Worm (Caenorhabditis elegans): ENCODE results near the gene mtrr-1.

Gene mtrr-1

ce11 chrII:9268983-9269382 is 16.8 kb upstream of the mtrr-1 start:
- TF ChIP-seq dsc-1 (tag; optimal IDR thresholded peaks at IDR 0.05) (no peak), elt-3 (tag; optimal IDR thresholded peaks at IDR 0.05) (no peak), ceh-82 (tag; optimal IDR thresholded peaks at IDR 0.05) (no peak), lin-15B (tag; optimal IDR thresholded peaks at IDR 0.05) (no peak), pag-3 (tag; optimal IDR thresholded peaks at IDR 0.05; ENCODE audit: borderline replicate concordance, insufficient read depth) (no peak), fkh-8 (tag; optimal IDR thresholded peaks at IDR 0.05) (no peak), ceh-90 (tag; optimal IDR thresholded peaks at IDR 0.05) (no peak), C16A3.4 (tag; optimal IDR thresholded peaks at IDR 0.05) (no peak)

DNA sequence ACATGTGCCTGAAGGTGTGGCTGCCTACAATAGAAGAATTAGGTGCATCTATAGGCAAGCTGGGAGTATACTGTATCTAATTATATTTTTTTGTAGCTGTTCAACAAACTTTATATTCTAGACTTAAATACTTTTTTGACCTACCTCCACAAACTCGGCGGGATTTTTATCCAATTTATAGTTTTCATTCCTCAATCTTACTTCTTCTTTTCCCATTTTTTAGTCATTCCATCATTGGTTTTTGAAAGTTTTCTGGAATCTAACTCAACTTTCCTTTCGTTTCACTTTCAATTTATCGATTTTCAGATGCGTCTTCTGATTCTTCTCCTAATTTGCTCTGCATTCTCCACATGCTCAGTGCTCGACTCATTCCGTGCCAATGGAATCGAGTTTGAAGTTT is 16.2 kb upstream of the mtrr-1 start, which contains the start of gene C01G6.3:
Gene C01G6.3, plus strand, starts transcription at position 301 of the 400 bp plus-strand sequence.
- TF ChIP-seq Y116A8C.19 (tag; optimal IDR thresholded peaks at IDR 0.05; ENCODE audit: borderline replicate concordance) (no peak), fos-1 (tag; optimal IDR thresholded peaks at IDR 0.05) (no peak), fkh-10 (GFP tag; optimal IDR thresholded peaks at IDR 0.05) (no peak)

DNA sequence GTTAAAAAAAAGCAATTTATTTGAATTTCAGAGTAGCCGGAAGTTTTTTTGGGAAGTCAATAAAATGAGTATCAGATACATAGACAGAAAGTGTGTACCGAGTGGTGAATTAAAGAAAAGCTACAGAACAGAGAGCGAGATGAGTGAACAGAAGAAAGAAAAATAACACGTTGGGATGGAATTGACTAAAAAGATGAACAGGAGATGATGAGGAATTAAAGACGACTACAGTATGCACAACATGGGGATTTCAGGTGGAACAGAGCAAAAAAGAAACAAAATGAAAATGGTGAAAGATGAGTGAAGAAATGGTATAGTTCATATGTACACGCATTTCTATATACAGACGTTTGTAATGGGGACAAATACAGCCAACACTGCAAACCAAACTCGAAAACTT is 14.5 kb upstream of the mtrr-1 start:
- TF ChIP-seq sup-37 (GFP tag; optimal IDR thresholded peaks at IDR 0.05) (no peak), nhr-85 (tag) (peak; percentile 15)

ce11 chrII:9272942-9273341 is 12.8 kb upstream of the mtrr-1 start, which contains the start of gene C01G6.4:
Gene C01G6.4, minus strand, starts transcription at chrII:9273042.
- TF ChIP-seq lin-13 (GFP tag; optimal IDR thresholded peaks at IDR 0.05) (no peak), F16B12.6 (tag; optimal IDR thresholded peaks at IDR 0.05) (no peak)

DNA sequence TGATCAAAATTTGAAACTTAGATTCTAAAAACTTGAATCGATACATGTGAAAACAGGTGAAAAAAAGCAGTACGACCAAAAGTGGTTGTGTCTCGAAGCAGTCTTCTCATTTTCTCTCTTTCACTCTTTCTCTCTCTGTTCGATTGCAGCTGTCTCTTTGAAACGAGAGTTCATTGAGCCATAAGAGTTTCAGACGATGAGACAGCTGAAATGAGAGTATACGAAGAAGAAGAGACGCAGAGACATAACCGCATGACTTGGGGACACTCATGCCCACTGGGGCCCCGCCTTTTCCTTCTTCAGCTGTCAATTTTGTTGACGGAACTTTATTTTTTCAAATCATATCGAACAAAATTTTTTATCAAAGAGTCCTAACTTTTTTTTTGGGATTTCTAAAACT is 11.8 kb upstream of the mtrr-1 start:
- TF ChIP-seq ceh-90 (tag; optimal IDR thresholded peaks at IDR 0.05), result no peak
- TF ChIP-seq alr-1 (tag; optimal IDR thresholded peaks at IDR 0.05; ENCODE audit: borderline replicate concordance), result no peak
- TF ChIP-seq ztf-11 (tag; optimal IDR thresholded peaks at IDR 0.05), result no peak
- peak; percentile 71 for TF ChIP-seq blmp-1 (tag; optimal IDR thresholded peaks at IDR 0.05)
- peak; percentile 77 for TF ChIP-seq nhr-90 (tag; optimal IDR thresholded peaks at IDR 0.05; ENCODE audit: poor library complexity)
- peak; percentile 53 for TF ChIP-seq elt-2 (tag; optimal IDR thresholded peaks at IDR 0.05)
- peak; percentile 15 for TF ChIP-seq sox-4 (tag; optimal IDR thresholded peaks at IDR 0.05)
- TF ChIP-seq nhr-77 (tag; optimal IDR thresholded peaks at IDR 0.05), result peak; percentile 49
- no peak for TF ChIP-seq sptf-1 (tag; optimal IDR thresholded peaks at IDR 0.05)
- peak; percentile 40 to 54 for TF ChIP-seq egl-27 (tag; optimal IDR thresholded peaks at IDR 0.05)
- peak; percentile 97 for TF ChIP-seq nhr-85 (tag)
- no peak for TF ChIP-seq nhr-28 (tag; optimal IDR thresholded peaks at IDR 0.05)
- TF ChIP-seq efl-1 (optimal IDR thresholded peaks at IDR 0.05), result peak; percentile 83 to 91
- peak; percentile 63 to 96 for TF ChIP-seq efl-1 (GFP tag; optimal IDR thresholded peaks at IDR 0.05 in 1 of 2)
- no peak for TF ChIP-seq efl-3 (GFP tag; optimal IDR thresholded peaks at IDR 0.05)
- TF ChIP-seq unc-30 (tag; optimal IDR thresholded peaks at IDR 0.05), result no peak
- TF ChIP-seq rnt-1 (tag; optimal IDR thresholded peaks at IDR 0.05), result peak; percentile 92
- TF ChIP-seq ceh-63 (GFP tag; optimal IDR thresholded peaks at IDR 0.05), result no peak
- peak; percentile 86 for TF ChIP-seq swsn-7 (tag; optimal IDR thresholded peaks at IDR 0.05)
- TF ChIP-seq nhr-12 (tag; optimal IDR thresholded peaks at IDR 0.05), result no peak
- TF ChIP-seq fkh-4 (tag; optimal IDR thresholded peaks at IDR 0.05; ENCODE audit: borderline replicate concordance), result peak; percentile 45
- peak; percentile 79 for TF ChIP-seq irx-1 (tag; optimal IDR thresholded peaks at IDR 0.05)
- TF ChIP-seq lin-35 (GFP tag; optimal IDR thresholded peaks at IDR 0.05), result peak; percentile 68 to 84
- TF ChIP-seq ets-5 (GFP tag; IDR thresholded peaks at IDR 0.05), result no peak
- peak; percentile 47 to 70 (median 69) for TF ChIP-seq dpl-1 (GFP tag; optimal IDR thresholded peaks at IDR 0.05)
- TF ChIP-seq F16B12.6 (tag; optimal IDR thresholded peaks at IDR 0.05), result peak; percentile 51
- no peak for TF ChIP-seq ceh-8 (GFP tag; optimal IDR thresholded peaks at IDR 0.05)
- TF ChIP-seq mef-2 (tag; optimal IDR thresholded peaks at IDR 0.05), result peak; percentile 66
- peak; percentile 42 for TF ChIP-seq aly-2 (tag; optimal IDR thresholded peaks at IDR 0.05)
- TF ChIP-seq C34B4.2 (tag; optimal IDR thresholded peaks at IDR 0.05), result no peak
- peak; percentile 96 for TF ChIP-seq nhr-71 (tag; optimal IDR thresholded peaks at IDR 0.05)
- no peak for TF ChIP-seq tlp-1 (tag; optimal IDR thresholded peaks at IDR 0.05)
- peak; percentile 48 for TF ChIP-seq dsc-1 (tag; optimal IDR thresholded peaks at IDR 0.05)
- TF ChIP-seq lin-13 (GFP tag; optimal IDR thresholded peaks at IDR 0.05), result peak; percentile 70
- no peak for TF ChIP-seq nhr-84 (tag; optimal IDR thresholded peaks at IDR 0.05)

Data from whole organism, L1 larva.